Fruit fly (Drosophila melanogaster) whole organism, wandering third instar larva: ENCODE measurements around the gene ppk23.

Source experiments
- GATAd ChIP-seq: sonication (Bioruptor generic); optimal IDR thresholded peaks from 2 replicates; lab custom pipeline; 2016; ENCODE audit warnings: missing biosample characterization, missing genetic modification characterization
- HLH106 ChIP-seq: fragments of 200-800 bp; optimal IDR thresholded peaks from 3 replicates; lab custom pipeline; 2019; ENCODE audit warnings: missing biosample characterization, mild to moderate bottlenecking, missing genetic modification characterization, moderate library complexity
- rgr ChIP-seq: fragments of 200-800 bp; sonication (Bioruptor generic); optimal IDR thresholded peaks from 3 replicates; lab custom pipeline; 2016; ENCODE audit warnings: missing biosample characterization, mild to moderate bottlenecking, missing genetic modification characterization

The ppk23 gene

dm6 chrX:17516714-17517113 is 52.3 kb downstream of the ppk23 start:
- no peak for TF ChIP-seq HLH106 (tag; lab: Kevin White, UChicago)
- TF ChIP-seq GATAd (GFP tag; lab: Kevin White, UChicago): no peak
- TF ChIP-seq rgr (GFP tag; lab: Kevin White, UChicago): no peak
